Worm (Caenorhabditis elegans) whole organism, midembryonic: ENCODE data around the gene srbc-37.

ENCODE experiments used
- T22C8.4 ChIP-seq: fragments of 200-800 bp; sonication (Bioruptor generic); IDR thresholded peaks from 2 replicates; pipeline ENCODE4 v1.3.6; 2022; ENCODE audit warnings: missing genetic modification characterization, missing compliant biosample characterization
- cog-1 ChIP-seq: sonication (generic microtip); optimal IDR thresholded peaks from 2 replicates; lab custom pipeline; 2016; ENCODE audit warnings: missing genetic modification characterization, missing compliant biosample characterization
- flt-1 ChIP-seq: fragments of 200-800 bp; sonication (Bioruptor generic); IDR thresholded peaks from 2 replicates; pipeline ENCODE4 v1.3.6; 2022; ENCODE audit warnings: missing genetic modification characterization, missing compliant biosample characterization
- klf-2 ChIP-seq: fragments of 200-800 bp; sonication (Bioruptor generic); conservative IDR thresholded peaks from 2 replicates; pipeline ENCODE4 v1.3.6; 2022; ENCODE audit warnings: missing genetic modification reagents, missing genetic modification characterization, missing compliant biosample characterization
- med-1 ChIP-seq: sonication (generic microtip); optimal IDR thresholded peaks from 2 replicates; lab custom pipeline; 2017; ENCODE audit warnings: missing genetic modification characterization, mild to moderate bottlenecking, missing compliant biosample characterization, antibody characterized with exemption, missing genetic modification reagents; ENCODE audit not compliant: insufficient read depth
- ref-1 ChIP-seq: fragments of 200-800 bp; sonication (Bioruptor generic); conservative IDR thresholded peaks from 2 replicates; pipeline ENCODE4 v1.3.6; 2022; ENCODE audit warnings: missing genetic modification reagents, missing genetic modification characterization, missing compliant biosample characterization
- tab-1 ChIP-seq: fragments of 200-800 bp; sonication (Bioruptor generic); IDR thresholded peaks from 2 replicates; pipeline ENCODE4 v1.3.6; 2022; ENCODE audit warnings: missing genetic modification characterization, missing compliant biosample characterization
- ztf-23 ChIP-seq: fragments of 200-800 bp; sonication (Bioruptor generic); IDR thresholded peaks from 2 replicates; pipeline ENCODE4 v1.3.6; 2022; ENCODE audit warnings: missing genetic modification reagents, missing genetic modification characterization, missing compliant biosample characterization
- ztf-29 ChIP-seq: fragments of 200-800 bp; sonication (Bioruptor generic); IDR thresholded peaks from 2 replicates; pipeline ENCODE4 v1.3.6; 2022; ENCODE audit warnings: missing genetic modification reagents, missing genetic modification characterization, missing compliant biosample characterization

The srbc-37 gene

DNA sequence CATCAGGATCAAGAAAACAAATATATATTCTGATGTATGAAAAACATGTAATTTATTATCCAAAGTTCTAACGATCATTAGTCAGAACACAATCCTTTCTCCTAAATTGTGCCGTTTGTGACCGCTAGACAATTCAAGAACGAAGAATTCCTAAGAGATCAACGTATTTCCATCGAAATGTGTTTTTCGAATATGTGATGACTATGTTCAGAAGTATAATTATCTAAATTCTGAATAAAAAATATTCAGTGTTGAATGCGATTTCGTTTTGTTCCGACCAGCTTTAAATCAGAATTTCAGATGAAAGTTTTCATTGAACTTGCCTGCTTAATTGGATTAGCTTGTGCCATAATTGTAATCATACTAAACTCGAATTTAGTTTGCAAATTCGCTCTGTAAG lies at the start of gene srbc-37:
Gene srbc-37, plus strand, starts transcription at position 301 of the 400 bp plus-strand sequence.
- TF ChIP-seq klf-2 (no peak), ztf-23 (GFP tag; lab: Robert Waterston, UW) (no peak), cog-1 (tag; lab: Kevin White, UChicago) (no peak), ztf-29 (GFP tag; lab: Robert Waterston, UW) (no peak), T22C8.4 (GFP tag; lab: Robert Waterston, UW) (no peak), flt-1 (GFP tag; lab: Robert Waterston, UW) (no peak)

DNA sequence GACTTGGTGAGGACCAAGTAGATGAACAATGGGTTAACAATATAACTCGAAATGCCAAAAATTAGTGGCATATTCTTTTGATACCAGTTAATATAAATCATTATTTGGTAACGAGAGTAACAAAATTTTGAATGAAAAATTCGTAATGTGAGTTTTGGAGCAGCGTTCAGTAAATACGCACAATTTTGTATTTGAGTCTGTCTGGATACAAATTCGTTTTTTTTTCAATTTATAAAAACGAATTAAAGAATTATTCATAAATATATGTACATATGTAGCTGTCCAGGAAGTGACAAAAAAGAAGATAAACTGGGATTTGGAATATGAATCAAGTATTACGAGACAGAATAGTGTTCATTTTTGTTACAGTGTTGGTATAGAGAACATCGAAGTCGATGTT lies 49.4 kb upstream of the srbc-37 start, which contains the start of gene srj-5:
Gene srj-5, minus strand, starts transcription at position 101 of the 400 bp plus-strand sequence.
- no peak for TF ChIP-seq cog-1 (tag; lab: Kevin White, UChicago)
- no peak for TF ChIP-seq T22C8.4 (GFP tag; lab: Robert Waterston, UW)
- no peak for TF ChIP-seq flt-1 (GFP tag; lab: Robert Waterston, UW)
- no peak for TF ChIP-seq tab-1 (GFP tag; lab: Robert Waterston, UW)
- TF ChIP-seq ref-1 (GFP tag; lab: Robert Waterston, UW) = no peak
- no peak for TF ChIP-seq klf-2
- TF ChIP-seq med-1 = no peak
- TF ChIP-seq ztf-23 (GFP tag; lab: Robert Waterston, UW) = no peak
- TF ChIP-seq ztf-29 (GFP tag; lab: Robert Waterston, UW) = no peak

DNA sequence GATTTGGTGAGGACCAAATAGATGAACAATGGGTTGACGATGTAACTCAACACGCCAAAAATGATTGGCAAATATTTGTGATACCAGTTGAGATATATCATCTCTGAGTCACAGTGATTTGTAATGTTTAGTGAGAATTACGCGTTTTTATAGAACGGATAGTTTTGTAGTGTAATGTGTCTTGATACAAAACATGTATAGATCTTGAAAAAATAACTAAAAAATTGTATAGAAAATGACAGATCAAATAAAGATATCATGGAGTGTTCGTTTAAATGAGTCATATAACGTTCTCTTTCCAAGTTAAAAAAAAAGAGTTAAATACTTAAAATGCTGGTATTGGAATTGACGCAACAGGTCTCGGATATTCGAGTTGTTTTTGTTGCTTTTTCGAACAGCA lies 48.0 kb upstream of the srbc-37 start, which contains the start of gene srj-6:
Gene srj-6, minus strand, starts transcription at position 101 of the 400 bp plus-strand sequence.
- no peak for TF ChIP-seq klf-2
- TF ChIP-seq ztf-23 (GFP tag; lab: Robert Waterston, UW) = no peak
- TF ChIP-seq ref-1 (GFP tag; lab: Robert Waterston, UW) = no peak
- no peak for TF ChIP-seq cog-1 (tag; lab: Kevin White, UChicago)
- TF ChIP-seq T22C8.4 (GFP tag; lab: Robert Waterston, UW) = no peak
- TF ChIP-seq med-1 = no peak
- no peak for TF ChIP-seq ztf-29 (GFP tag; lab: Robert Waterston, UW)
- no peak for TF ChIP-seq flt-1 (GFP tag; lab: Robert Waterston, UW)
- TF ChIP-seq tab-1 (GFP tag; lab: Robert Waterston, UW) = no peak

DNA sequence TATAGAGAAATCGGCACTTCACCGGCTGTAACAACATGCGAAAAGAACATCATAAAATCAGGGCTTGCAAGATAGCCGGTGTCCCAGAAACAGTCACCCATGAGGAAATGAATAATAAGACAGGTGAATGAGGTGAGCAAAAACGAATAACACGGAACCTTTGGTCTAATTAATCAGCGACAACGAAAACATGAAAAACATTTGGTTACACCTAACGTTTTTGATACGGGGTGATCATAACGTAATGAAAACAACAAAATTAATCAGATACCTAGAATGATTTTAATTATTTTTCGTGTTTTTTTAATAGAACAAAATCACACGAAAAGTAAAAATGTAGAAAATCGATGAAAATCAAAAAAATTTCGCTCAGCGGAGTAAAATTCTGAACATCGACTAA lies 46.5 kb upstream of the srbc-37 start, which contains the start of gene srh-245:
Gene srh-245, minus strand, starts transcription at position 101 of the 400 bp plus-strand sequence.
- TF ChIP-seq ztf-23 (GFP tag; lab: Robert Waterston, UW) (no peak), flt-1 (GFP tag; lab: Robert Waterston, UW) (no peak), ztf-29 (GFP tag; lab: Robert Waterston, UW) (no peak), klf-2 (no peak), cog-1 (tag; lab: Kevin White, UChicago) (no peak), T22C8.4 (GFP tag; lab: Robert Waterston, UW) (no peak), ref-1 (GFP tag; lab: Robert Waterston, UW) (no peak), med-1 (no peak), tab-1 (GFP tag; lab: Robert Waterston, UW) (no peak)

DNA sequence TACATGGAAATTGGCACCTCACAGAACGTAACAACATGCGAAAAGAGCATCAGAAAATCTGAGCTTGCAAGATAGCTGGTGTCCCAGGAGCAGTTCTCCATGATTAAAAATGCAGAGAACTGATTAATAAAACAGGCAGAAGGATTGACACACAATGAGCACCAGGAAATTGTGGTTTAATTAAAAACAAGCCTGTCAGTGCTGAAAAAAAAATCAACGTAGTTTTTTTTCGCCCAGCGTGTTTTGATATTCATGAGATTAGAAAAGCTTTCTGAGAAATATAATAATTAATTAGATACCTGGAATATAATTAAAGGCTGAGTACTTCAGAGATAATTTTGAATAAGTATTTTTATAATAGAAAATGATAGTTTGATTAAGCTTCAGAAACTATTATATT lies 44.7 kb upstream of the srbc-37 start, which contains the start of gene srh-246:
Gene srh-246, minus strand, starts transcription at position 101 of the 400 bp plus-strand sequence.
- TF ChIP-seq cog-1 (tag; lab: Kevin White, UChicago) = no peak
- no peak for TF ChIP-seq klf-2
- no peak for TF ChIP-seq flt-1 (GFP tag; lab: Robert Waterston, UW)

DNA sequence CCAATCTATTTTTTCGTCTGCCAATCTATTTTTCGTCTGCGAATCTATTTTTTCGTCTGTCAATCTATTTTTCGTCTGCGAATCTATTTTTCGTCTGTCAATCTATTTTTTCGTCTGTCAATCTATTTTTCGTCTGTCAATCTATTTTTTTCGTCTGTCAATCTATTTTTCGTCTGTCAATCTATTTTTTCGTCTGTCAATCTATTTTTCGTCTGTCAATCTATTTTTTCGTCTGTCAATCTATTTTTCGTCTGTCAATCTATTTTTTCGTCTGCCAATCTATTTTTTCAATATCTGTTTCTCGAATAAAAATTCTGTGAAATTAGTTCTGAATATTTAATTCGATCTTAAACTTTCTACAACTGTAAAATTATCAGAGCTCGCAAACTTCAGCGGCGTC lies 44.2 kb upstream of the srbc-37 start:
- TF ChIP-seq klf-2 = peak; percentile 59; the same call in 1 of the 2 replicates
- TF ChIP-seq flt-1 (GFP tag; lab: Robert Waterston, UW) = peak; percentile 68; the same call in 1 of the 2 replicates

DNA sequence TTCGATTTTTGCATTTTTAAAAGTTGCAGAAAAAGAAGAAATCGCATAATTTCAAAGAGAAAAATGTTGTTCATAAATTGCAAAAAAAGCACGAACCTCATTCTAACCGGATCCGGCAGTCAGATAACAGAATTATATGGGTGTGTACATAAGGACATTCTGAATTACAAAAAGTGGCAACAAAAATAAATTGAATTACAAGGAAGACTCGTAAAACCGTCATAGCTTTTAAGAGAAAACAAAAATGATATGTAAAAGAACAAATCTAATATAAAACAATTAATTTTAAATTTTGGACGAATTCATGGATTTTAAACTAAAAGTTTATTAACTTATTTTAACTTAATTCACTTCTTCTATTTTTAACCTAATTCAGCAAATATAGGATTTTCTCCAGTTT lies 42.1 kb upstream of the srbc-37 start, which contains the start of gene F31F4.17:
Gene F31F4.17, minus strand, starts transcription at position 101 of the 400 bp plus-strand sequence.
- TF ChIP-seq ztf-29 (GFP tag; lab: Robert Waterston, UW) (no peak), T22C8.4 (GFP tag; lab: Robert Waterston, UW) (no peak), ref-1 (GFP tag; lab: Robert Waterston, UW) (no peak), cog-1 (tag; lab: Kevin White, UChicago) (no peak), ztf-23 (GFP tag; lab: Robert Waterston, UW) (no peak), tab-1 (GFP tag; lab: Robert Waterston, UW) (no peak)

DNA sequence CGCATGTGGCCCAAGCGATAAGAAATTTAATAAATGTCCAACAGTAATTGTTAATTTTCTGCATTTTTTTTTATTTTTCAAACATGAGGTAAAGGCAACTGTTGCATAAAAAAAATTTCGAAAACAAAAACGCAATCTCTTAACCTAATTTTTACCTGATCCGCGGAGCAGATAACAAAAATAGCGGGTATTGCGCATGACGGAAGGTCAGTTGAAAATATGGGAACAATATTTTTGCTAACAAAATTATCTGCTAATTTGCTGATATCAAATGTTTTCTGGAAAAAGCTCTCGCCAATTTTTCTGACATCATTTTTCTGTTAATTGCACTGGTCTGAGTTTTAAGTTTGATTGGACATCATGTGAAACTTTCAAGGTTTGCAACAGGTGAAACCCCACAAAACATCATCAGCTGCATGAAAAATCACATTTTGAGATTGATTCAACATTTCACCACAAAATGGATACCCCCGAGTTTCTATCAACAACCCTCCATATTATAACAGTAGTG lies 38.0 kb upstream of the srbc-37 start, which contains the start of the genes F31F4.11 and srh-266:
Gene F31F4.11, minus strand, starts transcription at position 101 of the 511 bp plus-strand sequence.
Gene srh-266, plus strand, starts transcription at position 461 of the 511 bp plus-strand sequence.
- TF ChIP-seq med-1 (no peak), flt-1 (GFP tag; lab: Robert Waterston, UW) (no peak), ztf-23 (GFP tag; lab: Robert Waterston, UW) (no peak), klf-2 (no peak), T22C8.4 (GFP tag; lab: Robert Waterston, UW) (no peak), tab-1 (GFP tag; lab: Robert Waterston, UW) (no peak), ref-1 (GFP tag; lab: Robert Waterston, UW) (no peak), ztf-29 (GFP tag; lab: Robert Waterston, UW) (no peak), cog-1 (tag; lab: Kevin White, UChicago) (no peak)

DNA sequence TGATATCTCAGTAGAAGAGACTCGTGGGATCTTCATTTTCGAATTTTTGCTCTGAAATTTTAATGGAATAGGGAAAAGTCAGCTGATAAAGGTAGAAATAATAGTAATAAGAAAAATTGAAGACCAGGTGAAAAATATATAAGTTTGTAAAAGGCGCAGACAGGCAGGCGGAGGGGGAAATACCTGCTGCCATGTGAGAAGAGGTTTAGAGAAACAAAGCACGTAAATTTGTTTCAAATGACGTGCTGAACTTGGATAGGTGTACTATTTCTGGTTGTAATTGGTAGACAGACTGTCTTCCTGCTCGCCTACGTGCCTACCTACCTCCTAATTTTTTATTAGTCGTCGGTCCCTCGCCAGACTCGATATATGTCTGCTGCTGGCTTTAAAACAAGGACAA lies 34.9 kb upstream of the srbc-37 start, which contains the start of gene nhr-180:
Gene nhr-180, minus strand, starts transcription at position 52 of the 400 bp plus-strand sequence.
- TF ChIP-seq flt-1 (GFP tag; lab: Robert Waterston, UW) (no peak), ztf-29 (GFP tag; lab: Robert Waterston, UW) (no peak), med-1 (no peak), cog-1 (tag; lab: Kevin White, UChicago) (no peak), ztf-23 (GFP tag; lab: Robert Waterston, UW) (no peak), klf-2 (no peak), ref-1 (GFP tag; lab: Robert Waterston, UW) (no peak), tab-1 (GFP tag; lab: Robert Waterston, UW) (no peak), T22C8.4 (GFP tag; lab: Robert Waterston, UW) (no peak)

DNA sequence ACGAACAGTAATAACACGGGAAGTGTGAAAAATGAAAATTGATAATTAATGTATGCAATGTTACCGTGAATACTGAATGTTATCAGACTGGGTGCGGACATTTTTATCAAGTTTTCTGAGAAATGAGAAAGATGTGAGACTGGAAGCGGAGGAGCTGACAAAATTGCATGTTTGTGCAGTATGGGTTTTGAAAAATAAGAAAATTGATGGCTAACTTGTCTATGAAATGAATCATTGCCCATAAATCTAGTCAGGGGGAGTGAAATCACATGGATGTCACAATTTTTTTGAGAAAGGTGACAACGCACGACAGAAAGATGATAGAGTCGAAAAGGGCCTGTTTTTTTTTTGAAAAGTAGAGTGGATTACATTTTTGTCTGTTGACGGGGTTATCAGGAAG lies 31.0 kb upstream of the srbc-37 start, which contains the start of gene sru-24:
Gene sru-24, minus strand, starts transcription at position 101 of the 400 bp plus-strand sequence.
- TF ChIP-seq med-1 (no peak), ref-1 (GFP tag; lab: Robert Waterston, UW) (no peak), cog-1 (tag; lab: Kevin White, UChicago) (no peak), ztf-23 (GFP tag; lab: Robert Waterston, UW) (no peak), klf-2 (no peak), T22C8.4 (GFP tag; lab: Robert Waterston, UW) (no peak), flt-1 (GFP tag; lab: Robert Waterston, UW) (no peak), tab-1 (GFP tag; lab: Robert Waterston, UW) (no peak), ztf-29 (GFP tag; lab: Robert Waterston, UW) (no peak)
